ENCODE assay signal across 1 worm cellular context in genomic region chrII:5246791-5247361, ce11.
TF ChIP-seq lines count a peak whose summit lies in the region.

TSS of gene ptr-6 (minus strand) at chrII:5246837.

TF ChIP-seq in whole organism, L2 larva, 48 proteins besides CTCF, POLR2A, EP300 and RAD21 (continued from another document):
- TF ChIP-seq elt-1 (tag; optimal IDR thresholded peaks at IDR 0.05; lab: Kevin White, UChicago) (no peak), nhr-21 (tag; optimal IDR thresholded peaks at IDR 0.05; lab: Kevin White, UChicago) (peak; percentile 44), ama-1 (optimal IDR thresholded peaks at IDR 0.05; lab: Kevin White, UChicago) (no peak), unc-55 (GFP tag; optimal IDR thresholded peaks at IDR 0.05; lab: Kevin White, UChicago) (no peak), R02D3.7 (tag; optimal IDR thresholded peaks at IDR 0.05; lab: Kevin White, UChicago) (no peak), ceh-16 (tag; optimal IDR thresholded peaks at IDR 0.05; lab: Kevin White, UChicago) (no peak), sem-4 (tag; optimal IDR thresholded peaks at IDR 0.05; lab: Kevin White, UChicago) (no peak), sma-3 (GFP tag; optimal IDR thresholded peaks at IDR 0.05; lab: Kevin White, UChicago) (peak; percentile 31), nhr-237 (tag; optimal IDR thresholded peaks at IDR 0.05; lab: Kevin White, UChicago) (no peak), gmeb-1 (tag; optimal IDR thresholded peaks at IDR 0.05; lab: Kevin White, UChicago) (no peak), nhr-11 (tag; optimal IDR thresholded peaks at IDR 0.05; lab: Kevin White, UChicago) (no peak), nhr-129 (tag; optimal IDR thresholded peaks at IDR 0.05; lab: Kevin White, UChicago) (no peak), crh-2 (tag; optimal IDR thresholded peaks at IDR 0.05; lab: Kevin White, UChicago) (peak; percentile 0), sma-9 (GFP tag; optimal IDR thresholded peaks at IDR 0.05; lab: Kevin White, UChicago) (peak; percentile 66), sma-9 (tag; optimal IDR thresholded peaks at IDR 0.05; lab: Kevin White, UChicago) (no peak)
